Fruit fly (Drosophila melanogaster) whole organism, embryonic: ENCODE data around the gene TwdlE.
A peak's percentile ranks its signal among the peaks of the same experiment; 100 is the strongest.

Experiments
- B-H2 ChIP-seq: fragments of 200-800 bp; sonication (Bioruptor generic); optimal IDR thresholded peaks from 2 replicates; lab custom pipeline; 2018; ENCODE audit warnings: missing biosample characterization, mild to moderate bottlenecking, missing genetic modification characterization
- Blimp-1 ChIP-seq: fragments of 200-800 bp; sonication (Bioruptor generic); optimal IDR thresholded peaks from 3 replicates; lab custom pipeline; 2018; ENCODE audit warnings: missing biosample characterization, missing genetic modification characterization, mild to moderate bottlenecking, moderate library complexity, missing genetic modification reagents
- Bteb2 ChIP-seq: fragments of 200-800 bp; sonication (Bioruptor generic); optimal IDR thresholded peaks from 2 replicates; lab custom pipeline; 2016; ENCODE audit warnings: missing biosample characterization, missing genetic modification characterization
- CG10543 ChIP-seq: fragments of 200-800 bp; sonication (Bioruptor generic); optimal IDR thresholded peaks from 3 replicates; lab custom pipeline; 2017; ENCODE audit warnings: missing biosample characterization, mild to moderate bottlenecking, missing genetic modification characterization, moderate library complexity
- CG10959 ChIP-seq: fragments of 200-800 bp; sonication (Bioruptor generic); IDR thresholded peaks from 2 replicates; pipeline ENCODE4 v1.3.6; 2022; ENCODE audit warnings: missing biosample characterization, missing genetic modification characterization
- CG11504 ChIP-seq: fragments of 200-800 bp; sonication (Bioruptor generic); optimal IDR thresholded peaks from 3 replicates; lab custom pipeline; 2019; ENCODE audit warnings: missing biosample characterization, mild to moderate bottlenecking, missing genetic modification characterization, moderate library complexity
- CG12391 ChIP-seq: fragments of 200-800 bp; sonication (Bioruptor generic); optimal IDR thresholded peaks from 3 replicates; lab custom pipeline; 2018; ENCODE audit warnings: missing biosample characterization, mild to moderate bottlenecking, missing genetic modification characterization, moderate library complexity
- CG12942 ChIP-seq: fragments of 200-800 bp; sonication (Bioruptor generic); optimal IDR thresholded peaks from 3 replicates; lab custom pipeline; 2016; ENCODE audit warnings: missing biosample characterization, missing genetic modification characterization
- CG13287 ChIP-seq: fragments of 200-800 bp; sonication (Bioruptor generic); IDR thresholded peaks from 2 replicates; pipeline ENCODE4 v1.3.6; 2022; ENCODE audit warnings: missing biosample characterization, missing genetic modification characterization; ENCODE audit not compliant: partially characterized antibody
- CG14667 ChIP-seq: fragments of 200-800 bp; sonication (Bioruptor generic); IDR thresholded peaks from 2 replicates; pipeline ENCODE4 v1.3.6; 2022; ENCODE audit warnings: missing biosample characterization, missing genetic modification characterization
- CG16813 ChIP-seq: fragments of 200-800 bp; sonication (Bioruptor generic); IDR thresholded peaks from 3 replicates; pipeline ENCODE4 v1.3.6; 2022; ENCODE audit warnings: missing biosample characterization, missing genetic modification characterization; ENCODE audit not compliant: partially characterized antibody
- CG2199 ChIP-seq: fragments of 200-800 bp; sonication (Bioruptor generic); IDR thresholded peaks from 3 replicates; pipeline ENCODE4 v1.3.6; 2022; ENCODE audit warnings: missing biosample characterization, missing genetic modification characterization
- CG2202 ChIP-seq: fragments of 200-800 bp; sonication (Bioruptor generic); optimal IDR thresholded peaks from 2 replicates; lab custom pipeline; 2018; ENCODE audit warnings: missing biosample characterization, mild to moderate bottlenecking, missing genetic modification characterization
- CG42726 ChIP-seq: fragments of 200-800 bp; sonication (Bioruptor generic); IDR thresholded peaks from 2 replicates; pipeline ENCODE4 v1.3.6; 2022; ENCODE audit warnings: missing biosample characterization, missing genetic modification characterization; ENCODE audit not compliant: partially characterized antibody
- CG7556 ChIP-seq: fragments of 200-800 bp; sonication (Bioruptor generic); optimal IDR thresholded peaks from 2 replicates; lab custom pipeline; 2017; ENCODE audit warnings: missing biosample characterization, mild to moderate bottlenecking, missing genetic modification characterization
- CG8924 ChIP-seq: fragments of 200-800 bp; optimal IDR thresholded peaks from 3 replicates; lab custom pipeline; 2019; ENCODE audit warnings: missing biosample characterization, mild to moderate bottlenecking, missing genetic modification characterization, moderate library complexity
- Chrac-16 ChIP-seq: fragments of 200-800 bp; sonication (Bioruptor generic); optimal IDR thresholded peaks from 3 replicates; lab custom pipeline; 2016; ENCODE audit warnings: missing biosample characterization, missing genetic modification characterization
- D ChIP-seq, 2 experiments: fragments of 200-800 bp in 1 of 2; fragments of >200 bp in 1 of 2; sonication (Bioruptor generic) in 1 of 2; optimal IDR thresholded peaks; 2 replicates in 1 of 2; 3 replicates in 1 of 2; lab custom pipeline; 2017; ENCODE audit warnings: mild to moderate bottlenecking in 1 of 2, missing biosample characterization in 1 of 2, missing genetic modification characterization in 1 of 2, missing genetic modification reagents in 1 of 2
- Dfd ChIP-seq, 2 experiments: fragments of >200 bp; optimal IDR thresholded peaks; 2 replicates each; lab custom pipeline; 2017; ENCODE audit warnings: missing biosample characterization in 2 of 2, missing genetic modification characterization in 2 of 2
- Dll ChIP-seq: fragments of 200-800 bp; sonication (Bioruptor generic); IDR thresholded peaks from 4 replicates; pipeline ENCODE4 v1.3.6; 2022; ENCODE audit warnings: missing biosample characterization, missing genetic modification characterization; ENCODE audit not compliant: partially characterized antibody
- Doc3 ChIP-seq: fragments of 200-800 bp; sonication (Bioruptor generic); IDR thresholded peaks from 3 replicates; pipeline ENCODE4 v1.3.6; 2022; ENCODE audit warnings: missing biosample characterization, missing genetic modification characterization; ENCODE audit not compliant: partially characterized antibody
- Drgx ChIP-seq: fragments of 200-800 bp; sonication (Bioruptor generic); IDR thresholded peaks from 2 replicates; pipeline ENCODE4 v1.3.6; 2022; ENCODE audit warnings: missing biosample characterization, missing genetic modification characterization
- Fer2 ChIP-seq: fragments of 200-800 bp; sonication (Bioruptor generic); optimal IDR thresholded peaks from 2 replicates; lab custom pipeline; 2018; ENCODE audit warnings: missing biosample characterization, mild to moderate bottlenecking, missing genetic modification characterization, moderate library complexity
- HLHmδ ChIP-seq: fragments of 200-800 bp; sonication (Bioruptor generic); optimal IDR thresholded peaks from 2 replicates; lab custom pipeline; 2018; ENCODE audit warnings: missing biosample characterization, mild to moderate bottlenecking, missing genetic modification characterization, moderate library complexity
- Jarid2 ChIP-seq: fragments of 200-800 bp; sonication (Bioruptor generic); optimal IDR thresholded peaks from 3 replicates; lab custom pipeline; 2017; ENCODE audit warnings: mild to moderate bottlenecking, missing biosample characterization, missing genetic modification reagents, missing genetic modification characterization
- NK7.1 ChIP-seq: fragments of 200-800 bp; sonication (Bioruptor generic); optimal IDR thresholded peaks from 3 replicates; lab custom pipeline; 2016; ENCODE audit warnings: missing biosample characterization, missing genetic modification characterization
- Oli ChIP-seq: fragments of 200-800 bp; sonication (Bioruptor generic); optimal IDR thresholded peaks from 2 replicates; lab custom pipeline; 2018; ENCODE audit warnings: missing biosample characterization, mild to moderate bottlenecking, missing genetic modification characterization, moderate library complexity
- Poxn ChIP-seq: fragments of 200-800 bp; sonication (Bioruptor generic); IDR thresholded peaks from 2 replicates; pipeline ENCODE4 v1.3.6; 2022; ENCODE audit warnings: missing biosample characterization, missing genetic modification characterization
- Sin3A ChIP-seq: fragments of >200 bp; optimal IDR thresholded peaks from 2 replicates; lab custom pipeline; 2018
- Six4 ChIP-seq: fragments of 200-800 bp; sonication (Bioruptor generic); optimal IDR thresholded peaks from 2 replicates; lab custom pipeline; 2016; ENCODE audit warnings: missing biosample characterization, missing genetic modification characterization
- Sox102F ChIP-seq: fragments of 200-800 bp; sonication (Bioruptor generic); optimal IDR thresholded peaks from 2 replicates; lab custom pipeline; 2018; ENCODE audit warnings: missing biosample characterization, mild to moderate bottlenecking, missing genetic modification characterization, moderate library complexity
- Ssrp ChIP-seq: fragments of 200-800 bp; sonication (Bioruptor generic); optimal IDR thresholded peaks from 2 replicates; lab custom pipeline; 2018; ENCODE audit warnings: missing biosample characterization, mild to moderate bottlenecking, missing genetic modification characterization, moderate library complexity
- Trl ChIP-seq, 3 experiments: fragments of >200 bp in 2 of 3; fragments of 200-800 bp in 1 of 3; sonication (Bioruptor generic) in 1 of 3; optimal IDR thresholded peaks; 2 replicates in 1 of 3; 3 replicates in 2 of 3; lab custom pipeline; 2016 to 2017; ENCODE audit warnings: missing biosample characterization in 1 of 3, missing genetic modification characterization in 1 of 3
- abd-A ChIP-seq: fragments of 200-800 bp; sonication (Bioruptor generic); optimal IDR thresholded peaks from 3 replicates; lab custom pipeline; 2019; ENCODE audit warnings: missing biosample characterization, mild to moderate bottlenecking, missing genetic modification characterization, moderate library complexity
- chinmo ChIP-seq: fragments of 200-800 bp; sonication (Bioruptor generic); IDR thresholded peaks from 4 replicates; pipeline ENCODE4 v1.3.6; 2022; ENCODE audit warnings: missing biosample characterization, missing genetic modification characterization; ENCODE audit not compliant: partially characterized antibody
- dm ChIP-seq: fragments of 200-800 bp; sonication (Bioruptor generic); optimal IDR thresholded peaks from 3 replicates; lab custom pipeline; 2016; ENCODE audit warnings: missing biosample characterization, missing genetic modification characterization
- exex ChIP-seq: fragments of 200-800 bp; sonication (Bioruptor generic); optimal IDR thresholded peaks from 4 replicates; lab custom pipeline; 2018; ENCODE audit warnings: missing biosample characterization, mild to moderate bottlenecking, missing genetic modification characterization, moderate library complexity
- luna ChIP-seq: fragments of 200-800 bp; sonication (Bioruptor generic); optimal IDR thresholded peaks from 2 replicates; lab custom pipeline; 2016; ENCODE audit warnings: missing biosample characterization, missing genetic modification characterization
- mirr ChIP-seq: fragments of 200-800 bp; sonication (Bioruptor generic); optimal IDR thresholded peaks from 3 replicates; lab custom pipeline; 2018; ENCODE audit warnings: missing biosample characterization, mild to moderate bottlenecking, missing genetic modification characterization
- pros ChIP-seq: fragments of 200-800 bp; sonication (Bioruptor generic); optimal IDR thresholded peaks from 3 replicates; lab custom pipeline; 2019; ENCODE audit warnings: missing biosample characterization, mild to moderate bottlenecking, missing genetic modification characterization, moderate library complexity
- scrt ChIP-seq: fragments of 200-800 bp; sonication (Bioruptor generic); optimal IDR thresholded peaks from 2 replicates; lab custom pipeline; 2018; ENCODE audit warnings: missing biosample characterization, mild to moderate bottlenecking, missing genetic modification characterization, moderate library complexity
- sd ChIP-seq: fragments of 200-800 bp; sonication (Bioruptor generic); optimal IDR thresholded peaks from 3 replicates; lab custom pipeline; 2018; ENCODE audit warnings: missing biosample characterization, mild to moderate bottlenecking, missing genetic modification characterization, moderate library complexity
- wor ChIP-seq: fragments of 200-800 bp; sonication (Bioruptor generic); IDR thresholded peaks from 2 replicates; pipeline ENCODE4 v1.3.6; 2022; ENCODE audit warnings: missing biosample characterization, missing genetic modification characterization

Gene TwdlE

DNA sequence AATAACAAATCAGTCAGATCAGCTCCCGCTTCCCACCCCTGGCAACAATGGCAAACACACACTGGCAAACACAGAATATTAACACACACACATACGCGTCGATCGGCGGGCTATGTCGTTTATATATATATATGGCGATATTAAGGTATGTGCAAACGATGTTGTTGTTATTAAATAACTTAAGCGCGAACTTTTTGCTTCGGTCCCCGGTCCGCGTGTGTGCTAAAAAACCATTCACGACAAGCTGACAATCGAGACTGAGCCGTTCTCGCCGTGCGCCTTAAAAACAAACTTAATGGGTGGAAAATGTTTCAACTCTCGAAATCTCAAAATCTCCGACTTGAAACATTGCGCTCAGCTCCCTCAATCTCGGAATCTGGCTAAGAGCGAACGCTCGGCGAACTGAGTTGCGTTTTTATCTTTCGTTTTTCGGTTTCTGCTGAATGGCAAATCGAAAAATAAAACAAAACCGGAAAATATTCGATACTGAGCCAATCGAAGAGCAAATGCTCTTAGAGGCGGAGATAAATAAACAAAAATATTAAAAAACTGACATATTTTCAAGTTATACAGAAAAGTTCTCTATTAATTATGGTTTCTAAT lies 18.8 kb upstream of the TwdlE start, which contains the start of gene spz3 (continued):
- no peak for TF ChIP-seq CG10959
- no peak for TF ChIP-seq scrt
- no peak for TF ChIP-seq CG7556 (GFP tag; lab: Kevin White, UChicago)
- no peak for TF ChIP-seq Bteb2 (GFP tag; lab: Kevin White, UChicago)
- no peak for TF ChIP-seq dm (GFP tag; lab: Kevin White, UChicago)
- TF ChIP-seq CG13287 (GFP tag; lab: Robert Waterston, UW) = peak; percentile 28; the same call in 1 of the 2 replicates
- no peak for TF ChIP-seq CG12942 (GFP tag; lab: Kevin White, UChicago)
- no peak for TF ChIP-seq Ssrp (tag; lab: Kevin White, UChicago)
- TF ChIP-seq Sin3A = no peak
- peak; percentile 30 for TF ChIP-seq Jarid2 (GFP tag; lab: Kevin White, UChicago)
- TF ChIP-seq chinmo = peak; percentile 76; the same call in 1 of the 4 replicates
- no peak for TF ChIP-seq CG42726 (GFP tag; lab: Robert Waterston, UW)
- no peak for TF ChIP-seq exex
- no peak for TF ChIP-seq CG8924
- no peak for TF ChIP-seq HLHmδ (GFP tag; lab: Kevin White, UChicago)
- peak; percentile 21 to 49 for TF ChIP-seq Trl (optimal IDR thresholded peaks at IDR 0.05; lab: Kevin White, UChicago)
- no peak for TF ChIP-seq Trl (GFP tag; optimal IDR thresholded peaks at IDR 0.05; lab: Kevin White, UChicago)
- TF ChIP-seq D (optimal IDR thresholded peaks at IDR 0.05; lab: Kevin White, UChicago) = no peak
- TF ChIP-seq D (GFP tag; optimal IDR thresholded peaks at IDR 0.05; lab: Kevin White, UChicago) = no peak
- TF ChIP-seq NK7.1 (GFP tag; lab: Kevin White, UChicago) = no peak
- peak; percentile 64 for TF ChIP-seq Drgx (GFP tag; lab: Robert Waterston, UW)
- TF ChIP-seq luna (GFP tag; lab: Kevin White, UChicago) = no peak
- TF ChIP-seq CG14667 (GFP tag; lab: Robert Waterston, UW) = no peak
- peak; percentile 22 for TF ChIP-seq CG10543 (GFP tag; lab: Kevin White, UChicago)
- no peak for TF ChIP-seq B-H2
- no peak for TF ChIP-seq CG16813
- TF ChIP-seq sd (tag; lab: Kevin White, UChicago) = peak; percentile 67
- TF ChIP-seq Doc3 (GFP tag; lab: Robert Waterston, UW) = no peak
- TF ChIP-seq CG2202 (tag; lab: Kevin White, UChicago) = no peak
- TF ChIP-seq Dfd (GFP tag; optimal IDR thresholded peaks at IDR 0.05; lab: Kevin White, UChicago) = no peak
- TF ChIP-seq CG12391 (tag; lab: Kevin White, UChicago) = no peak
- no peak for TF ChIP-seq Oli (tag; lab: Kevin White, UChicago)
- no peak for TF ChIP-seq mirr
- TF ChIP-seq abd-A (tag; lab: Kevin White, UChicago) = peak; percentile 38
- TF ChIP-seq CG11504 = no peak
- no peak for TF ChIP-seq Blimp-1 (GFP tag; lab: Kevin White, UChicago)
- TF ChIP-seq Poxn = no peak
- no peak for TF ChIP-seq Sox102F (GFP tag; lab: Kevin White, UChicago)
- TF ChIP-seq, all 482 proteins: peak for 12

DNA sequence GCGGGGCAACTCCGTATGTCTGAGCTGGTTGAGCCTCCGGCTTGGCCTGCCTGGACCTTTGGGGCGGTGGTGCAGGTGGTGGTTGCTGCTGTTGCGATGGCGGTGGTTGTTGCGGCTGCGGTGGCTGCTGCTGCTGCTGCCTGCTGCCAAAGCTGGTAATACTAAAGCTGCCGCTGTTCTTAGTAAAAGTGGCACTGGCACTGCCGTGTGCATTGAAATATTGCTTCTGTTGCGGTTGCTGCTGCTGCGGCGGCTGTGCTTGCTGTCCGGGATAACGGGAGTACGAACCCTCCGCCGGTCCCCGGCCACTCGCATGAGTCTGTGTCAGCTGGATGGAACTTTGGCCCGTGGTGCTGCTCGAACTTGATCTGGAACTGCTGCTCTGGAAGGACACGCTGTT lies 17.7 kb upstream of the TwdlE start:
- TF ChIP-seq wor (GFP tag; lab: Robert Waterston, UW) (no peak), Fer2 (tag; lab: Kevin White, UChicago) (no peak), pros (GFP tag; lab: Kevin White, UChicago) (no peak), Dll (GFP tag; lab: Robert Waterston, UW) (no peak), CG2199 (no peak), Six4 (GFP tag; lab: Kevin White, UChicago) (no peak), Chrac-16 (GFP tag; lab: Kevin White, UChicago) (no peak)
